Worm (Caenorhabditis elegans) whole organism, L3 larva: ENCODE results near the gene C39F7.1.

Experiments
- ZK546.5 ChIP-seq: sonication (generic microtip); optimal IDR thresholded peaks from 2 replicates; lab custom pipeline; 2017; ENCODE audit warnings: missing biosample characterization, missing genetic modification characterization
- ceh-28 ChIP-seq: fragments of 150-350 bp; optimal IDR thresholded peaks from 2 replicates; lab custom pipeline; 2014; ENCODE audit warnings: missing biosample characterization, missing genetic modification reagents, missing genetic modification characterization
- elt-3 ChIP-seq, 3 experiments: fragments of 150-350 bp in 1 of 3; sonication (generic microtip) in 2 of 3; optimal IDR thresholded peaks; 2 replicates in 2 of 3; 4 replicates in 1 of 3; lab custom pipeline; 2014 to 2017; ENCODE audit warnings: missing biosample characterization in 3 of 3, missing genetic modification characterization in 3 of 3
- fkh-10 ChIP-seq: sonication (generic microtip); optimal IDR thresholded peaks from 2 replicates; lab custom pipeline; 2017; ENCODE audit warnings: missing biosample characterization, missing genetic modification reagents, missing genetic modification characterization
- lin-15B ChIP-seq: fragments of 150-350 bp; optimal IDR thresholded peaks from 2 replicates; lab custom pipeline; 2014; ENCODE audit warnings: missing biosample characterization, missing genetic modification characterization
- nhr-11 ChIP-seq: fragments of 150-350 bp; optimal IDR thresholded peaks from 2 replicates; lab custom pipeline; 2014; ENCODE audit warnings: missing biosample characterization, missing genetic modification characterization
- nhr-12 ChIP-seq: fragments of 150-350 bp; optimal IDR thresholded peaks from 2 replicates; lab custom pipeline; 2014; ENCODE audit warnings: missing biosample characterization, missing genetic modification characterization
- nhr-23 ChIP-seq: fragments of 150-350 bp; optimal IDR thresholded peaks from 2 replicates; lab custom pipeline; 2014; ENCODE audit warnings: missing biosample characterization, missing genetic modification reagents, missing genetic modification characterization
- nhr-77 ChIP-seq: fragments of 150-350 bp; optimal IDR thresholded peaks from 2 replicates; lab custom pipeline; 2014; ENCODE audit warnings: missing biosample characterization, missing genetic modification characterization
- pqm-1 ChIP-seq: fragments of 150-350 bp; optimal IDR thresholded peaks from 2 replicates; lab custom pipeline; 2017; ENCODE audit warnings: missing biosample characterization, missing genetic modification characterization, inconsistent platforms
- skn-1 ChIP-seq: fragments of 150-350 bp; optimal IDR thresholded peaks from 2 replicates; lab custom pipeline; 2014; ENCODE audit warnings: missing biosample characterization, missing genetic modification characterization

ce11 chrV:1307730-1308129 lies 47.6 kb downstream of the C39F7.1 start:
- no peak for TF ChIP-seq pqm-1 (tag; lab: Kevin White, UChicago)
- no peak for TF ChIP-seq nhr-23 (tag; lab: Kevin White, UChicago)
- TF ChIP-seq skn-1 = no peak
- no peak for TF ChIP-seq ZK546.5
- no peak for TF ChIP-seq nhr-77 (tag; lab: Kevin White, UChicago)
- no peak for TF ChIP-seq nhr-11 (tag; lab: Kevin White, UChicago)
- TF ChIP-seq lin-15B (tag; lab: Kevin White, UChicago) = no peak
- no peak for TF ChIP-seq nhr-12 (tag; lab: Kevin White, UChicago)
- TF ChIP-seq elt-3 (tag; optimal IDR thresholded peaks at IDR 0.05; lab: Kevin White, UChicago) = no peak
- TF ChIP-seq ceh-28 (tag; lab: Kevin White, UChicago) = no peak
- no peak for TF ChIP-seq fkh-10 (GFP tag; lab: Kevin White, UChicago)
